Fruit fly (Drosophila melanogaster): Measurements from ENCODE around the gene CG9427.

The CG9427 gene

DNA sequence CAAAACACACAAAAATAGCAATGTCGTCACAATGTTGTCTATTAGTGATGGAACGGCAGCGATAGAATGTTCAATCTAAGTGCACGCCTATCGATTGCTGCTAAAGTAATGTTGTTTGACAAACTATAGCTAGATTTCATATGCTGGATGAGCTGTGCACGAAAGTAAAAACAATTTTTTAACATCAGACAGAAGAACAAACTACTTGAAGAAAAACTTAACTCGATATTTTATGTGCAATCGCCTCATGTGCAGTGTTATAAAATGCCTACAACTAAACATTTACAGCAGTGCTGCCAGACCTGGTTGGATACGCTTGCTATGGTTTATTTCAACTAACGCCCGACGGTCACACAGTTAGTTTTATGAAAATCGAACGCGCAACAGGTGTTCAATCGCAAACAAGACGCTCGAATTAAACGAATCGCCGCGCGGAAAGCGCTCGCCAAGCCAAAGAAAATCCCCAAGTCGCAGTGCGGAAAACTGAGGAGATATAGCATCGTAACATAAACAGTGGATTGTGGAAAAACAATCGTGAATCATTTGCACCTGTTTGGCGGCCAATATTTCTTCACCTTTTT lies 35.7 kb downstream of the CG9427 start, which contains the start of the genes bocks and CG8312 (continued):
- no peak for TF ChIP-seq Poxn (GFP tag; IDR thresholded peaks at IDR 0.05)
- TF ChIP-seq cas (GFP tag; IDR thresholded peaks at IDR 0.05), result no peak
- TF ChIP-seq slp2 (GFP tag; optimal IDR thresholded peaks at IDR 0.05), result no peak
- TF ChIP-seq CG7357 (GFP tag; IDR thresholded peaks at IDR 0.05), result no peak
- no peak for TF ChIP-seq Sox100B (GFP tag; optimal IDR thresholded peaks at IDR 0.05)
- TF ChIP-seq gt (GFP tag; IDR thresholded peaks at IDR 0.05), result no peak
- no peak for TF ChIP-seq CG7928 (GFP tag; optimal IDR thresholded peaks at IDR 0.05)
- no peak for TF ChIP-seq ase (GFP tag; IDR thresholded peaks at IDR 0.05)
- no peak for TF ChIP-seq amos (GFP tag; IDR thresholded peaks at IDR 0.05; ENCODE audit: partially characterized antibody)
- no peak for TF ChIP-seq lmd (GFP tag; IDR thresholded peaks at IDR 0.05)
- no peak for TF ChIP-seq al (GFP tag; IDR thresholded peaks at IDR 0.05)
- no peak for TF ChIP-seq unpg (GFP tag; optimal IDR thresholded peaks at IDR 0.05)
- TF ChIP-seq ATbp (GFP tag; optimal IDR thresholded peaks at IDR 0.05), result no peak
- TF ChIP-seq wor (GFP tag; IDR thresholded peaks at IDR 0.05), result no peak
- no peak for TF ChIP-seq psq (GFP tag; optimal IDR thresholded peaks at IDR 0.05)
- TF ChIP-seq CG3847 (GFP tag; IDR thresholded peaks at IDR 0.05), result no peak
- no peak for TF ChIP-seq pb (GFP tag; optimal IDR thresholded peaks at IDR 0.05)
- TF ChIP-seq HLH4C (GFP tag; IDR thresholded peaks at IDR 0.05; ENCODE audit: partially characterized antibody), result no peak
- no peak for TF ChIP-seq CG16779 (GFP tag; IDR thresholded peaks at IDR 0.05)
- peak in 1 of 3 experiments; percentile 30 for TF ChIP-seq lola (GFP tag; optimal IDR thresholded peaks at IDR 0.05)
- TF ChIP-seq CoRest (tag; optimal IDR thresholded peaks at IDR 0.05), result peak; percentile 47
- TF ChIP-seq CG1792 (GFP tag; optimal IDR thresholded peaks at IDR 0.05), result peak; percentile 44
- TF ChIP-seq tio (GFP tag; optimal IDR thresholded peaks at IDR 0.05), result no peak
- no peak for TF ChIP-seq CG17612 (GFP tag; IDR thresholded peaks at IDR 0.05)
- TF ChIP-seq CG12659 (GFP tag; optimal IDR thresholded peaks at IDR 0.05), result peak; percentile 89
- peak; percentile 60 for TF ChIP-seq CrebB (tag; optimal IDR thresholded peaks at IDR 0.05)
- TF ChIP-seq bsh (GFP tag; optimal IDR thresholded peaks at IDR 0.05), result no peak
- TF ChIP-seq CG15601 (tag; optimal IDR thresholded peaks at IDR 0.05), result peak; percentile 82
- no peak for TF ChIP-seq D19A (tag; optimal IDR thresholded peaks at IDR 0.05)
- no peak for TF ChIP-seq sqz (GFP tag; optimal IDR thresholded peaks at IDR 0.05)
- TF ChIP-seq Sry-δ (GFP tag; optimal IDR thresholded peaks at IDR 0.05), result peak; percentile 99
- no peak for TF ChIP-seq CG42726 (GFP tag; IDR thresholded peaks at IDR 0.05; ENCODE audit: partially characterized antibody)
- no peak for TF ChIP-seq CG11093 (GFP tag; IDR thresholded peaks at IDR 0.05)
- TF ChIP-seq Meics (GFP tag; optimal IDR thresholded peaks at IDR 0.05), result peak; percentile 6
- TF ChIP-seq h (optimal IDR thresholded peaks at IDR 0.05), result no peak
- no peak for TF ChIP-seq Gug (GFP tag; IDR thresholded peaks at IDR 0.05)
- TF ChIP-seq CG17359 (tag; optimal IDR thresholded peaks at IDR 0.05), result no peak
- peak; percentile 86 for TF ChIP-seq B-H2 (GFP tag; optimal IDR thresholded peaks at IDR 0.05)
- TF ChIP-seq hbn (GFP tag; IDR thresholded peaks at IDR 0.05; ENCODE audit: partially characterized antibody), result no peak
- TF ChIP-seq CG9609 (GFP tag; optimal IDR thresholded peaks at IDR 0.05), result peak; percentile 59
- TF ChIP-seq Ravus (GFP tag; IDR thresholded peaks at IDR 0.05), result no peak
- no peak for TF ChIP-seq so (GFP tag; IDR thresholded peaks at IDR 0.05)
- TF ChIP-seq TFAM (GFP tag; optimal IDR thresholded peaks at IDR 0.05), result no peak
- TF ChIP-seq gro (GFP tag; optimal IDR thresholded peaks at IDR 0.05), result peak; percentile 69
- no peak for TF ChIP-seq vvl (GFP tag; IDR thresholded peaks at IDR 0.05)
- TF ChIP-seq en (GFP tag; optimal IDR thresholded peaks at IDR 0.05), result no peak
- TF ChIP-seq nom (GFP tag; optimal IDR thresholded peaks at IDR 0.05), result no peak
- TF ChIP-seq CG11723 (GFP tag; optimal IDR thresholded peaks at IDR 0.05), result no peak
- peak; percentile 80 for TF ChIP-seq phol (tag; optimal IDR thresholded peaks at IDR 0.05)
- no peak for TF ChIP-seq CG5180 (GFP tag; optimal IDR thresholded peaks at IDR 0.05)
- TF ChIP-seq nerfin-2 (GFP tag; IDR thresholded peaks at IDR 0.05; ENCODE audit: partially characterized antibody), result no peak

All from whole organism, embryonic.